Worm (Caenorhabditis elegans): ENCODE measurements around the gene clec-35.

DNA sequence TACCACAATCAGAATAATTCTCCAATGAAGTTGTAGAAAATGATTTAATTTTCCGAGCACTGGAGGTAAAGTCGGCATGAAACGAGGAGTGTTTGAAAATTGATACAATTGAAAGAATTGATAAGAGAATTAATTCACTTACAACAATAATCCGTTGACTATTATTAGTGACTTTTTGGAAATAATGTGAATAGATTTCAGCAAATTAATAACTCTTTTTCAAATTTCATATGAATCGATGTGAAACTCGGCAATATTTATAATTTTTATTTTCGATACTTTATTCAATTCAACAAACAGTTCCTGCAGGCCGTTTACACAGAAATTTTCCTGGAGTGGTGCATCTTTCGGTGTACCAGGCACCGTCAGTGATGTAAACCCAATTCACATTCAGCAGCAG, 1.9 kb downstream of the clec-35 start, which contains the start of gene clec-37:
- TF ChIP-seq skn-1 (tag; optimal IDR thresholded peaks at IDR 0.05) = no peak
- no peak for TF ChIP-seq blmp-1 (tag; optimal IDR thresholded peaks at IDR 0.05; ENCODE audit: insufficient read depth)
- no peak for TF ChIP-seq nhr-6 (tag; optimal IDR thresholded peaks at IDR 0.05)
- TF ChIP-seq nhr-11 (tag; optimal IDR thresholded peaks at IDR 0.05) = no peak
- TF ChIP-seq alr-1 (tag; optimal IDR thresholded peaks at IDR 0.05) = no peak
- no peak for TF ChIP-seq nhr-237 (tag; optimal IDR thresholded peaks at IDR 0.05)
- TF ChIP-seq elt-1 (tag; optimal IDR thresholded peaks at IDR 0.05) = no peak
- TF ChIP-seq lin-13 (GFP tag; optimal IDR thresholded peaks at IDR 0.05) = no peak
- TF ChIP-seq lin-39 (tag; optimal IDR thresholded peaks at IDR 0.05) = no peak
- no peak for TF ChIP-seq gmeb-1 (tag; optimal IDR thresholded peaks at IDR 0.05)

Measured in whole organism, L2 larva.